Fruit fly (Drosophila melanogaster) whole organism, pupa: ENCODE measurements around the gene Nup154.
A peak's percentile ranks its signal among the peaks of the same experiment; 100 is the strongest.

Source experiments
- CG12605 ChIP-seq: fragments of 200-800 bp; sonication (Bioruptor generic); IDR thresholded peaks from 2 replicates; pipeline ENCODE4 v1.3.6; 2022; ENCODE audit warnings: missing biosample characterization, missing genetic modification characterization
- CG13204 ChIP-seq: fragments of 200-800 bp; sonication (Bioruptor generic); optimal IDR thresholded peaks from 2 replicates; lab custom pipeline; 2018; ENCODE audit warnings: missing biosample characterization, mild to moderate bottlenecking, missing genetic modification characterization, moderate library complexity
- CG15710 ChIP-seq: fragments of 200-800 bp; sonication (Bioruptor generic); optimal IDR thresholded peaks from 2 replicates; lab custom pipeline; 2018; ENCODE audit warnings: missing biosample characterization, mild to moderate bottlenecking, missing genetic modification characterization, moderate library complexity
- CG34367 ChIP-seq: fragments of 200-800 bp; sonication (Bioruptor generic); optimal IDR thresholded peaks from 2 replicates; lab custom pipeline; 2018; ENCODE audit warnings: missing biosample characterization, mild to moderate bottlenecking, missing genetic modification characterization
- CG8301 ChIP-seq: fragments of 200-800 bp; sonication (Bioruptor generic); optimal IDR thresholded peaks from 2 replicates; lab custom pipeline; 2018; ENCODE audit warnings: missing biosample characterization, mild to moderate bottlenecking, missing genetic modification characterization
- D1 ChIP-seq: fragments of 200-800 bp; sonication (Bioruptor generic); optimal IDR thresholded peaks from 2 replicates; lab custom pipeline; 2018; ENCODE audit warnings: missing biosample characterization, mild to moderate bottlenecking, missing genetic modification characterization, moderate library complexity
- EcR ChIP-seq: fragments of 200-800 bp; sonication (Bioruptor generic); optimal IDR thresholded peaks from 3 replicates; lab custom pipeline; 2019; ENCODE audit warnings: missing biosample characterization, missing genetic modification characterization, mild to moderate bottlenecking, moderate library complexity, missing genetic modification reagents
- fd96Ca ChIP-seq: fragments of 200-800 bp; sonication (Bioruptor generic); IDR thresholded peaks from 3 replicates; pipeline ENCODE4 v1.3.6; 2022; ENCODE audit warnings: missing biosample characterization, missing genetic modification characterization
- gl ChIP-seq: fragments of 200-800 bp; sonication (Bioruptor generic); optimal IDR thresholded peaks from 2 replicates; lab custom pipeline; 2018; ENCODE audit warnings: missing biosample characterization, mild to moderate bottlenecking, missing genetic modification characterization
- rn ChIP-seq: fragments of 200-800 bp; sonication (Bioruptor generic); IDR thresholded peaks from 2 replicates; pipeline ENCODE4 v1.3.6; 2022; ENCODE audit warnings: missing biosample characterization, missing genetic modification characterization

DNA sequence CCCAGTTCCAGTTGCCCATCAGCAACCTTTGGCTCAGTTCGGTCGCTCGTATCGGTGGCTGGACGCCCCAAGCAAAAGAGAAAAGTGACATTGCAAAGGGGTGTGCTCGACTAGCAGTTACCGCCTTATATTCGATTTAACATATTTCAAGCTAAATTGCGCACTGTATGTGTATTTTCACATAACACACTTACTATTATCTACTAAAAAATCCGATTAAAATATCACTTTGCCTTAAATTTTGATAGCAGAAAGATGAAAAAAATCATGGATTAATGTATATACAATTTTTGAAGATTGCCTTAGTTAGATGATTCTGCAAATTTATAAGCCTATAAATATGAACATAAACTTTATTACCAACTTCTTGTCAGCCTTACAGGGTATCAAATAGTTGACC, 17.0 kb downstream of the Nup154 start:
- TF ChIP-seq fd96Ca (GFP tag; lab: Robert Waterston, UW) (no peak), CG34367 (tag; lab: Kevin White, UChicago) (no peak), CG12605 (no peak), EcR (GFP tag; lab: Kevin White, UChicago) (no peak), CG8301 (peak; percentile 19), rn (no peak), D1 (no peak), CG13204 (no peak), CG15710 (tag; lab: Kevin White, UChicago) (no peak), gl (tag; lab: Kevin White, UChicago) (no peak)
